Worm (Caenorhabditis elegans) whole organism, L4/young adult: ENCODE results near the gene sru-31.

Source experiments
- W03F9.2 ChIP-seq: fragments of 150-350 bp; optimal IDR thresholded peaks from 2 replicates; lab custom pipeline; 2014; ENCODE audit warnings: missing biosample characterization, missing genetic modification characterization
- dao-5 ChIP-seq: sonication (generic microtip); optimal IDR thresholded peaks from 2 replicates; lab custom pipeline; 2016; ENCODE audit warnings: missing genotype, missing genetic modification characterization, moderate library complexity, missing compliant biosample characterization
- him-1 ChIP-seq: sonication (generic microtip); optimal IDR thresholded peaks from 2 replicates; lab custom pipeline; 2016; ENCODE audit warnings: missing genotype, missing genetic modification reagents, missing genetic modification characterization, missing compliant biosample characterization

- no peak for TF ChIP-seq W03F9.2 (tag; lab: Kevin White, UChicago)
- TF ChIP-seq dao-5 (tag; lab: Kevin White, UChicago): no peak
- TF ChIP-seq him-1 (tag; lab: Kevin White, UChicago): no peak
These were observed at the start of gene sru-31 for ce11 chrV:9816390-9816789.
